Fruit fly (Drosophila melanogaster): ENCODE data around the gene CG31415.

CG31415 gene

DNA sequence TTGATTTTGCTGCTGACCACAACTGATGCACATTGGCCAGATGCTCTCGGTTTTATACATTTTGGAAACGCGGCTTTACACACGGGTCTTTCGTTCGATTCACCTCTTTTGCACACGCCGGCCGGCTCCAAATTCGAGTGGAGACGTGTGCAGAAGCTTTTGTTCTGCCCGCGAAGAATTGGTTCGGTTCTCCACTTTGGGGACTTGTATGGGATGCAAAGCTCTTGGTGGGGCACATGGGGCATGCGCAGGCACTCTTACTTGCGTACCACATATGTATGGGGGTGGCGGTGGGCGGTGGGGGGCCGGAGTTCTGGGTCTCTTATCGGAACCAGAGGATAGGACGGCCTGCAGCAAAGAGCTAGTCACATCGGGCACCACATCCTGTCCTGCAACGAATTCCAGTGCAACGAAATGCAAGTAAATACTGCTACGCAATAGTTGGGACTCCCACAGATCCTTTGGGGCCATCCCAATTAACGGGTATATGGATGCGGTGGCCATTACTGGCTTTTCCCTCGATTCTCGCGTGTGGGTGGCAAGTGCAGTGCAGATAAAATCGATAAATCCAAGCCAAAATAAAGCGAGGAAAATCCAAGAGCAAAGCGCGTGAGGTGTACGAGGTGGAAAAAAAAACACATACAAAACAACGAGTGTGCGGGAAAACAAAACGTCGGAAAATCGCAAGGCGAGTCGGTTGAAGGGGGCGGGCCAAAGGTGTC lies 41.2 kb downstream of the CG31415 start, which contains the start of the genes MtnA and CG8500 (continued):
- TF ChIP-seq CG3281 (GFP tag; optimal IDR thresholded peaks at IDR 0.05) = peak; percentile 8
- 0 out of 2 replicates have a peak, but pooled peaks have one; percentile 28 for TF ChIP-seq Dref (GFP tag; IDR thresholded peaks at IDR 0.05)
- no peak for TF ChIP-seq Mad (GFP tag; optimal IDR thresholded peaks at IDR 0.05)
- TF ChIP-seq inv (GFP tag; IDR thresholded peaks at IDR 0.05; ENCODE audit: partially characterized antibody) = peak; percentile 28; the same call in 1 of the 2 replicates
- TF ChIP-seq Bgb (GFP tag; IDR thresholded peaks at IDR 0.05; ENCODE audit: partially characterized antibody) = peak; percentile 54; the same call in 1 of the 2 replicates
- TF ChIP-seq E2f2 (GFP tag; IDR thresholded peaks at IDR 0.05) = peak; percentile 68
- 0 out of 3 replicates have a peak, but pooled peaks have one; percentile 7 for TF ChIP-seq sr (GFP tag; IDR thresholded peaks at IDR 0.05)
- peak; percentile 51 for TF ChIP-seq lab (GFP tag; optimal IDR thresholded peaks at IDR 0.05)
- no peak for TF ChIP-seq kni (GFP tag; optimal IDR thresholded peaks at IDR 0.05)
- peak; percentile 54 for TF ChIP-seq pita (GFP tag; optimal IDR thresholded peaks at IDR 0.05)
- peak; percentile 55; the same call in 1 of the 2 replicates for TF ChIP-seq MBD-R2 (GFP tag; IDR thresholded peaks at IDR 0.05)
- TF ChIP-seq Opbp (GFP tag; IDR thresholded peaks at IDR 0.05; ENCODE audit: partially characterized antibody) = 0 out of 3 replicates have a peak, but pooled peaks have one; percentile 24
- TF ChIP-seq Hmr (GFP tag; optimal IDR thresholded peaks at IDR 0.05) = peak; percentile 79
- no peak for TF ChIP-seq CG14667 (GFP tag; IDR thresholded peaks at IDR 0.05)
- TF ChIP-seq B-H2 (GFP tag; optimal IDR thresholded peaks at IDR 0.05) = peak; percentile 15
- peak; percentile 93 for TF ChIP-seq crol (GFP tag; IDR thresholded peaks at IDR 0.05)
- TF ChIP-seq CG6175 (GFP tag; IDR thresholded peaks at IDR 0.05) = peak; percentile 78; the same call in 2 of the 3 replicates
- TF ChIP-seq caup (GFP tag; optimal IDR thresholded peaks at IDR 0.05; ENCODE audit: severe bottlenecking) = peak; percentile 13
- TF ChIP-seq BtbVII (GFP tag; optimal IDR thresholded peaks at IDR 0.05) = no peak
- TF ChIP-seq bigmax (GFP tag; optimal IDR thresholded peaks at IDR 0.05) = peak; percentile 12
- peak; percentile 13 for TF ChIP-seq Lhr (GFP tag; optimal IDR thresholded peaks at IDR 0.05)
- TF ChIP-seq CG8290 (GFP tag; optimal IDR thresholded peaks at IDR 0.05) = no peak
- peak in 1 of 2 experiments; percentile 62 for TF ChIP-seq CG8290 (tag; optimal IDR thresholded peaks at IDR 0.05)
- peak; percentile 64 for TF ChIP-seq CTCF (GFP tag; optimal IDR thresholded peaks at IDR 0.05)
- no peak for TF ChIP-seq Meics (GFP tag; optimal IDR thresholded peaks at IDR 0.05)
- TF ChIP-seq danr (GFP tag; IDR thresholded peaks at IDR 0.05) = no peak
- TF ChIP-seq CG12659 (GFP tag; optimal IDR thresholded peaks at IDR 0.05) = peak; percentile 20
- TF ChIP-seq Kr (GFP tag; optimal IDR thresholded peaks at IDR 0.05) = no peak
- TF ChIP-seq Med (GFP tag) = peak; percentile 81
- peak; percentile 19; the same call in 1 of the 2 replicates for TF ChIP-seq tna (GFP tag; IDR thresholded peaks at IDR 0.05; ENCODE audit: partially characterized antibody)
- no peak for TF ChIP-seq CG1024 (GFP tag; IDR thresholded peaks at IDR 0.05)
- peak; percentile 53 for TF ChIP-seq Dek (tag; optimal IDR thresholded peaks at IDR 0.05)
- TF ChIP-seq CG10209 (GFP tag; optimal IDR thresholded peaks at IDR 0.05) = no peak
- TF ChIP-seq CG7786 (GFP tag; optimal IDR thresholded peaks at IDR 0.05) = no peak
- peak; percentile 99 for TF ChIP-seq ewg (GFP tag; optimal IDR thresholded peaks at IDR 0.05)
- peak; percentile 45; the same call in 1 of the 2 replicates for TF ChIP-seq Adf1 (GFP tag; IDR thresholded peaks at IDR 0.05)
- TF ChIP-seq Dp (GFP tag; optimal IDR thresholded peaks at IDR 0.05) = peak; percentile 64
- peak; percentile 55 for TF ChIP-seq Fer1 (GFP tag; optimal IDR thresholded peaks at IDR 0.05)
- TF ChIP-seq CG34376 (GFP tag; optimal IDR thresholded peaks at IDR 0.05) = peak; percentile 14
- 0 out of 2 replicates have a peak, but pooled peaks have one; percentile 16 for TF ChIP-seq stc (GFP tag; IDR thresholded peaks at IDR 0.05)
- TF ChIP-seq ranshi (GFP tag; IDR thresholded peaks at IDR 0.05) = no peak
- 0 out of 4 replicates have a peak, but pooled peaks have one; percentile 65 for TF ChIP-seq chinmo (GFP tag; IDR thresholded peaks at IDR 0.05; ENCODE audit: partially characterized antibody)
- no peak for TF ChIP-seq CG6791 (GFP tag; IDR thresholded peaks at IDR 0.05; ENCODE audit: partially characterized antibody)
- TF ChIP-seq seq (GFP tag; IDR thresholded peaks at IDR 0.05) = peak; percentile 31; the same call in 1 of the 2 replicates
- peak; percentile 4 for TF ChIP-seq Hand (GFP tag; optimal IDR thresholded peaks at IDR 0.05)
- TF ChIP-seq CG2129 (GFP tag; IDR thresholded peaks at IDR 0.05; ENCODE audit: partially characterized antibody) = no peak
- peak; percentile 67 for TF ChIP-seq pzg (GFP tag; optimal IDR thresholded peaks at IDR 0.05)
- peak; percentile 33 for TF ChIP-seq sens (GFP tag)
